Fruit fly (Drosophila melanogaster): ENCODE data around the gene RfC38.
A peak's percentile ranks its signal among the peaks of the same experiment; 100 is the strongest.

DNA sequence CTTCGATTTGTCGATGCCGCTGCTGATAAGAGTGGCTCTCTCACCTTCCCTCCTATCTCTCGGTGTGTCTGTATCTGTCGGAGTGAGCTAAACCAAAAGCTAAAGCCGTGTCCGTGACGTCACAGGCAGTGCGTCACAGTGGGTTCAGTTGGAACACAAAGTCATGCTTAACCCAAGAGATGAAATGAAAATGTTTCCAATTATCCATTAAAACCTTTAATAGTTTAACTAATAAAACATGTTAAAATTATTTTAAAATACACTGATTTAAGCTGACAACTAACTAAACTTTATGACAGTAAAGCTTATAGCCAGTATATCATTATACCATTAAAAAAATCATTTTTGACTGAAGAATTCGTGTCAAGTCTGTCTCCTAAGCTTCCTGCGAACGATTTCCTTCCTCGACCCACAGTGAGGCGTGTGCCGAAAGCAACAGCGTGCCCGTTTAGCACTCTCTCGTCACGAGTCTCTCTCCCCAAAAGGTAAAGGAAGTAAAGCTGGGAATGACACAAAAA lies 17.4 kb downstream of the RfC38 start, which contains the start of gene Idua:
- TF ChIP-seq CG15710 (tag; optimal IDR thresholded peaks at IDR 0.05) (peak; percentile 83), CG13204 (GFP tag; optimal IDR thresholded peaks at IDR 0.05) (no peak), CG32121 (GFP tag; IDR thresholded peaks at IDR 0.05) (peak; percentile 67; the same call in 1 of the 2 replicates), Ets98B (GFP tag; IDR thresholded peaks at IDR 0.05) (no peak; the same call in 1 of the 2 replicates), fd96Ca (GFP tag; IDR thresholded peaks at IDR 0.05) (0 out of 3 replicates have a peak, but pooled peaks have one; percentile 30), CG12605 (GFP tag; IDR thresholded peaks at IDR 0.05) (no peak; the same call in 1 of the 2 replicates), EcR (GFP tag; optimal IDR thresholded peaks at IDR 0.05) (no peak)
